Fruit fly (Drosophila melanogaster): ENCODE results near the gene Afti.
A peak's percentile ranks its signal among the peaks of the same experiment; 100 is the strongest.

Gene Afti

dm6 chr3R:14279311-14279998 is 47.0 kb downstream of the Afti start (continued):
- peak; percentile 17 for TF ChIP-seq CG9437 (GFP tag; optimal IDR thresholded peaks at IDR 0.05)
- no peak for TF ChIP-seq wdn (GFP tag; IDR thresholded peaks at IDR 0.05)
- no peak for TF ChIP-seq CG4854 (GFP tag; optimal IDR thresholded peaks at IDR 0.05)
- TF ChIP-seq CG18599 (GFP tag; optimal IDR thresholded peaks at IDR 0.05) = peak; percentile 71
- TF ChIP-seq Kr (GFP tag; optimal IDR thresholded peaks at IDR 0.05) = no peak
- no peak for TF ChIP-seq C15 (GFP tag; IDR thresholded peaks at IDR 0.05)
- no peak for TF ChIP-seq ase (GFP tag; IDR thresholded peaks at IDR 0.05)
- no peak for TF ChIP-seq vnd (GFP tag; IDR thresholded peaks at IDR 0.05; ENCODE audit: partially characterized antibody)
- peak; percentile 2 for TF ChIP-seq unpg (GFP tag; optimal IDR thresholded peaks at IDR 0.05)
- peak; percentile 21 for TF ChIP-seq phol (tag; optimal IDR thresholded peaks at IDR 0.05)
- no peak for TF ChIP-seq CG33557 (GFP tag; optimal IDR thresholded peaks at IDR 0.05)
- TF ChIP-seq CG18764 (GFP tag; optimal IDR thresholded peaks at IDR 0.05) = no peak
- TF ChIP-seq NC2α (GFP tag; optimal IDR thresholded peaks at IDR 0.05) = no peak
- no peak for TF ChIP-seq sob (GFP tag; IDR thresholded peaks at IDR 0.05)
- peak; percentile 47 for TF ChIP-seq CoRest (tag; optimal IDR thresholded peaks at IDR 0.05)
- no peak for TF ChIP-seq Doc3 (GFP tag; IDR thresholded peaks at IDR 0.05; ENCODE audit: partially characterized antibody)
- peak; percentile 24 for TF ChIP-seq trem (tag; optimal IDR thresholded peaks at IDR 0.05)
- TF ChIP-seq CG7928 (GFP tag; optimal IDR thresholded peaks at IDR 0.05) = no peak
- TF ChIP-seq CG2199 (GFP tag; IDR thresholded peaks at IDR 0.05) = no peak
- peak; percentile 60 for TF ChIP-seq CG7839 (tag; optimal IDR thresholded peaks at IDR 0.05)
- TF ChIP-seq gt (GFP tag; IDR thresholded peaks at IDR 0.05) = no peak
- peak; percentile 49 for TF ChIP-seq Hmr (GFP tag; optimal IDR thresholded peaks at IDR 0.05)
- peak; percentile 57 for TF ChIP-seq dmrt99B (tag; optimal IDR thresholded peaks at IDR 0.05)
- no peak for TF ChIP-seq Lim3 (GFP tag; IDR thresholded peaks at IDR 0.05)
- TF ChIP-seq ATbp (GFP tag; optimal IDR thresholded peaks at IDR 0.05) = peak; percentile 35
- no peak for TF ChIP-seq dpn (GFP tag; optimal IDR thresholded peaks at IDR 0.05)
- TF ChIP-seq D19A (tag; optimal IDR thresholded peaks at IDR 0.05) = peak; percentile 43
- TF ChIP-seq Atf-2 (GFP tag; optimal IDR thresholded peaks at IDR 0.05) = no peak
- peak; percentile 39 for TF ChIP-seq Sox100B (GFP tag; optimal IDR thresholded peaks at IDR 0.05)
- TF ChIP-seq vvl (GFP tag; IDR thresholded peaks at IDR 0.05) = peak; percentile 46; the same call in 1 of the 2 replicates
- TF ChIP-seq CG4328 (GFP tag; optimal IDR thresholded peaks at IDR 0.05) = no peak
- TF ChIP-seq da (GFP tag; optimal IDR thresholded peaks at IDR 0.05) = no peak
- no peak for TF ChIP-seq abd-A (tag; optimal IDR thresholded peaks at IDR 0.05)
- no peak for TF ChIP-seq CG17385 (GFP tag; optimal IDR thresholded peaks at IDR 0.05)
- no peak for TF ChIP-seq CG15479 (GFP tag; optimal IDR thresholded peaks at IDR 0.05)
- peak; percentile 12 for TF ChIP-seq CG6813 (GFP tag; optimal IDR thresholded peaks at IDR 0.05)
- TF ChIP-seq p53 (GFP tag; optimal IDR thresholded peaks at IDR 0.05) = no peak
- no peak for TF ChIP-seq CG1529 (GFP tag; optimal IDR thresholded peaks at IDR 0.05)
- peak; percentile 33; the same call in 1 of the 3 replicates for TF ChIP-seq ci (GFP tag; IDR thresholded peaks at IDR 0.05)
- no peak for TF ChIP-seq fd64A (GFP tag; optimal IDR thresholded peaks at IDR 0.05)
- no peak for TF ChIP-seq CG8281 (tag; optimal IDR thresholded peaks at IDR 0.05)
- no peak for TF ChIP-seq CG6272 (GFP tag; IDR thresholded peaks at IDR 0.05)
- TF ChIP-seq gsb-n (tag; optimal IDR thresholded peaks at IDR 0.05) = peak; percentile 22
- no peak for TF ChIP-seq inv (GFP tag; IDR thresholded peaks at IDR 0.05; ENCODE audit: partially characterized antibody)
- peak; percentile 28; the same call in 1 of the 3 replicates for TF ChIP-seq tgo (GFP tag; IDR thresholded peaks at IDR 0.05)
- TF ChIP-seq PHDP (tag; optimal IDR thresholded peaks at IDR 0.05) = peak; percentile 36
- no peak for TF ChIP-seq CG34422 (GFP tag; IDR thresholded peaks at IDR 0.05)
- TF ChIP-seq nerfin-1 (tag; optimal IDR thresholded peaks at IDR 0.05) = no peak
- TF ChIP-seq CG9215 (GFP tag; IDR thresholded peaks at IDR 0.05) = 0 out of 2 replicates have a peak, but pooled peaks have one; percentile 15

Measured in whole organism, embryonic.